Worm (Caenorhabditis elegans): ENCODE results near the gene fbxc-21.

Gene fbxc-21

DNA sequence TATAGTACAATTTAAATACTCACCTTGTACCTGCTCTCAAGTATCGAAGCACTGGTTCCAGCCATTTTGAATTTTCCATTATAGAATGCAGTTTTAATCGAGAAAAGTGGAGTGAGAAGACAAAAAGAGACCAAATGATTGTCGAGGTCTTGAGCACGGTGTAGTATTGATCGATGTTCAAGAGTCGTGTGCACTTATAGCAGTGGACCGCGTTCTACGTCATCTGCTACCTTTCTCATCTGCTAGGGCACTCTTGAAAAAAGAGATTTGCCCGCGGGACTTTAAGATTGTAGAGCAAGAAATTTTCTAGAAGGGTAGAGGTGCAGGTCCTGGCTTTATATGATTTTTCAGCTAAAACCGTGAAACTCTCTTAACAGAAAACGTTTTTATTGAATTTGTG, at the start of gene fbxc-21:
TSS of gene fbxc-21 (minus strand) at position 101 of the 400 bp plus-strand sequence.
- TF ChIP-seq med-1 (GFP tag; optimal IDR thresholded peaks at IDR 0.05; ENCODE audit: insufficient read depth): no peak
- no peak for TF ChIP-seq ref-1 (GFP tag; conservative IDR thresholded peaks at IDR 0.05)
- TF ChIP-seq klf-2 (GFP tag; conservative IDR thresholded peaks at IDR 0.05): no peak
- no peak for TF ChIP-seq ztf-29 (GFP tag; IDR thresholded peaks at IDR 0.05)
- TF ChIP-seq T22C8.4 (GFP tag; IDR thresholded peaks at IDR 0.05): no peak
- TF ChIP-seq cog-1 (tag; optimal IDR thresholded peaks at IDR 0.05): no peak
- no peak for TF ChIP-seq flt-1 (GFP tag; IDR thresholded peaks at IDR 0.05)
- TF ChIP-seq tab-1 (GFP tag; IDR thresholded peaks at IDR 0.05): no peak
- no peak for TF ChIP-seq ztf-23 (GFP tag; IDR thresholded peaks at IDR 0.05)

DNA sequence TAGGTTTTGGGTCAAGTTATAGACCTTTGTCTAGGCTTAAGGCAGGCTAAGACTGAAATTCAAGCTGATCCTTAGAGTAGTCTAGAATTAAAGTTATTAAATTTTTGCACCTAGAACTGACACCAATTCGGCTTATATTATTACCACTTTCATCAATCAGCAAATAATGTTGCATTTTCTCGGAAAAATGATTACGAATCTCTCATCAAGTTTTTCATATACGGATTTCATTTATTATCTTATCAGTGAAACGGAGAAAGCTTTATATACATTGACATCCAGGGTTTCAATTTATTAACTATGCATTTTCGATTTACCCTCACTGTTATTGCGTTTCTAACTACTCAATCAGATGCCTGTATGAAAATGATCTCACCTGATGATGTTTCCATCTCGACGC, 48.5 kb upstream of the fbxc-21 start, which contains the start of gene K07G6.1:
TSS of gene K07G6.1 (plus strand) at position 301 of the 400 bp plus-strand sequence.
- TF ChIP-seq cog-1 (tag; optimal IDR thresholded peaks at IDR 0.05): no peak
- no peak for TF ChIP-seq ztf-23 (GFP tag; IDR thresholded peaks at IDR 0.05)
- no peak for TF ChIP-seq T22C8.4 (GFP tag; IDR thresholded peaks at IDR 0.05)
- no peak for TF ChIP-seq tab-1 (GFP tag; IDR thresholded peaks at IDR 0.05)
- no peak for TF ChIP-seq klf-2 (GFP tag; conservative IDR thresholded peaks at IDR 0.05)
- TF ChIP-seq ref-1 (GFP tag; conservative IDR thresholded peaks at IDR 0.05): no peak
- no peak for TF ChIP-seq ztf-29 (GFP tag; IDR thresholded peaks at IDR 0.05)
- no peak for TF ChIP-seq med-1 (GFP tag; optimal IDR thresholded peaks at IDR 0.05; ENCODE audit: insufficient read depth)
- TF ChIP-seq flt-1 (GFP tag; IDR thresholded peaks at IDR 0.05): no peak

DNA sequence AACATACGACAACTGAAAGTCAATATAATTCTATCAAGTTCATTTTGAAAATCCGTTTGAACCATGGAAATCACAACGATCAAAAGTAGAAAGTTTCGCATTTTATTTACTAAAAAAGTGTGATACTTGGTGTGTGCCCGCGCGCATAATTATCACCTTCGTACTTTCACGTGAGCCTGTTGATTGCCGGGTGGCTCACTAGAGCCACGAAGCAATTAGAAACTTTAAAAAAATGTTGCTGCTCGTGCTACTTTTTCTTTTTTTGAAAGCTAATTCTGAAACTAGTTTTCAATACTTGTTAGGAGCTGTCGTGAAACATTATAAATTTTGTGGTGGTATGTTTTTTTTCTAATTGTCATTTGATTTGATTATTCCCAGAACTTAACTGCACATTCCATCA, 46.1 kb upstream of the fbxc-21 start, which contains the start of the genes irld-9 and irld-33:
TSS of gene irld-9 (minus strand) at position 101 of the 400 bp plus-strand sequence.
TSS of gene irld-33 (plus strand) at position 209 of the 400 bp plus-strand sequence.
- TF ChIP-seq ztf-29 (GFP tag; IDR thresholded peaks at IDR 0.05) (no peak), ref-1 (GFP tag; conservative IDR thresholded peaks at IDR 0.05) (no peak), ztf-23 (GFP tag; IDR thresholded peaks at IDR 0.05) (no peak), med-1 (GFP tag; optimal IDR thresholded peaks at IDR 0.05; ENCODE audit: insufficient read depth) (no peak), flt-1 (GFP tag; IDR thresholded peaks at IDR 0.05) (no peak), cog-1 (tag; optimal IDR thresholded peaks at IDR 0.05) (no peak), tab-1 (GFP tag; IDR thresholded peaks at IDR 0.05) (no peak), T22C8.4 (GFP tag; IDR thresholded peaks at IDR 0.05) (no peak)

DNA sequence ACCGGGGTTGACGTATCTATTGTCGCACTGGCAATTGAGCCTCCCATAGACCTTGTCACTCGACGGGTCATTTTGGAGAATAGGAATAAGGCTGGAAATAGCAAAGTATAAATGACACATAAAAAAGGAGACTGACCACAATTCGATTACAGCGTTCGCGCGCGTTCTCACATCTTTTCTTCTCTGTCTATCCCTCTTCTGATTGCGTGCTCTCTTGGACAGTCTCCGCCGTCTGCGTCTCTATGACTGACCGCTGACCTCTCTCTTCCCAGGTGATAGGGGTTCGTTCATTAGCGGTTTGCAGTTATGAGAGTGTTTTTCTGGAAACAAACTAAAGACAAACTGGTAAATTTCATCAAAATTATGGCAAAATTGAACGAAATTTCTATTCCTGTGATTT, 43.6 kb upstream of the fbxc-21 start, which contains the start of gene ceh-83:
TSS of gene ceh-83 (minus strand) at position 181 of the 400 bp plus-strand sequence.
- TF ChIP-seq flt-1 (GFP tag; IDR thresholded peaks at IDR 0.05) (no peak), T22C8.4 (GFP tag; IDR thresholded peaks at IDR 0.05) (no peak), ref-1 (GFP tag; conservative IDR thresholded peaks at IDR 0.05) (no peak), tab-1 (GFP tag; IDR thresholded peaks at IDR 0.05) (no peak), ztf-29 (GFP tag; IDR thresholded peaks at IDR 0.05) (no peak), ztf-23 (GFP tag; IDR thresholded peaks at IDR 0.05) (no peak), klf-2 (GFP tag; conservative IDR thresholded peaks at IDR 0.05) (no peak), med-1 (GFP tag; optimal IDR thresholded peaks at IDR 0.05; ENCODE audit: insufficient read depth) (no peak)

DNA sequence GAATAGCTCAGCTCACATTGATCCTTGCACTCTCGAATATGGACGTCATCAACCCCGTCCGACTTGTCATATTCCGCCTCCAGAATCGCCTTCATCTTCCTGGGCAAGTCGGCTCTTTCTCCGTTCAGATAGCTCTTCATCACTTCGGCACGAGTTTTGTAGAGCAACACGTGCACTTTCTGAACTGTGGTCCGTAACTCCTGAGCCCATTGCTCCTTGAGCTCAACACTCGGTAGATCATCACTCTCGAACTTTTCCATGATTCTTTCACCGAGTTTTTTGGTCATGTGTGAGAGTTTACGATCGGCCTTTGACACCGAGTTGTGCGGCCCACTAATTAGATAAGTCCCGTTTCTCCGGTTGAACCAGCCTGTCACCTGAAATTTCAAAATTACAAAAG, 42.4 kb upstream of the fbxc-21 start:
- TF ChIP-seq ztf-29 (GFP tag; IDR thresholded peaks at IDR 0.05): no peak
- TF ChIP-seq flt-1 (GFP tag; IDR thresholded peaks at IDR 0.05): no peak
- TF ChIP-seq cog-1 (tag; optimal IDR thresholded peaks at IDR 0.05): no peak
- no peak for TF ChIP-seq med-1 (GFP tag; optimal IDR thresholded peaks at IDR 0.05; ENCODE audit: insufficient read depth)
- no peak for TF ChIP-seq T22C8.4 (GFP tag; IDR thresholded peaks at IDR 0.05)
- no peak for TF ChIP-seq ref-1 (GFP tag; conservative IDR thresholded peaks at IDR 0.05)
- TF ChIP-seq ztf-23 (GFP tag; IDR thresholded peaks at IDR 0.05): no peak
- no peak for TF ChIP-seq tab-1 (GFP tag; IDR thresholded peaks at IDR 0.05)
- no peak for TF ChIP-seq klf-2 (GFP tag; conservative IDR thresholded peaks at IDR 0.05)

DNA sequence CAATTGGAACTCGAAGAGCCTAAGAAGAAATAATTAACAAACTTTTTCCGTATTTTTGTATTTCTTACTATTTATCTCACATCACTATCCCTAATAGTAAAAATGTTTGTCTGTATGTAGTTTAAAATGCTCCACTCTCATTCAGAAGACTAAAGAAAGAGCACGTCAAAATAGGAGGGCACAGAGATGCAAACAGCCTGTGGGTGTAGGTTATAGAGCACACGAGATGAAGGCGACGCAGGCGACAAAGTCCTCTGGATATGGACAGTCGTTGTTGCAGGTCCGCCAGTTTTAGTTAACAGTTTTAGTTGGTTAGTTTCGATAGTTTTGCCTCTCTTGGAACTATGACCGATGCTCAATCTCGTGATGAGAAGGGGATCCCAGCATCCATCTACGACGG, 39.2 kb upstream of the fbxc-21 start, which contains the start of gene ceh-82:
TSS of gene ceh-82 (plus strand) at position 301 of the 400 bp plus-strand sequence.
- TF ChIP-seq cog-1 (tag; optimal IDR thresholded peaks at IDR 0.05) (no peak), tab-1 (GFP tag; IDR thresholded peaks at IDR 0.05) (no peak), T22C8.4 (GFP tag; IDR thresholded peaks at IDR 0.05) (no peak), ztf-29 (GFP tag; IDR thresholded peaks at IDR 0.05) (no peak), flt-1 (GFP tag; IDR thresholded peaks at IDR 0.05) (no peak), klf-2 (GFP tag; conservative IDR thresholded peaks at IDR 0.05) (no peak), med-1 (GFP tag; optimal IDR thresholded peaks at IDR 0.05; ENCODE audit: insufficient read depth) (no peak), ref-1 (GFP tag; conservative IDR thresholded peaks at IDR 0.05) (no peak), ztf-23 (GFP tag; IDR thresholded peaks at IDR 0.05) (no peak)

DNA sequence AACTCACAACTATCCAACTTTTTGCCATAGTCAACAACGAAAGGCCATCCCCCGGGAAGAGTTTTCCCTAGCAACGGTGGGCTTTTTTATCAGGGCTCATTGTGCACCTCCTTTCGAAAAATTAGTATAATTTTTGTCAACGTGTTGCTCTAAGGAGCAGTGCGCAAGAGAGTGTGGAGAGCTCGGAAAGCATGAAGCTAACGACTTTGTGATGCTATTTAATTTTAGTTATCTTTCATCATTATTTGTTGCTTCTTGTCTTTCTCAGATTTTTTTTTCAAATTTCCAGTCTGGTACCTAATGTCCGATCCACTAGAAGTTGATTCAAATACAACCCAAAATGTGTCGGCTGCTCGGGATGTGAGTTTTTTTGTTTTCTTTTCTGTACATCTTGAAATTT, 37.4 kb upstream of the fbxc-21 start, which contains the start of gene ceh-81:
TSS of gene ceh-81 (plus strand) at position 301 of the 400 bp plus-strand sequence.
- TF ChIP-seq klf-2 (GFP tag; conservative IDR thresholded peaks at IDR 0.05) (no peak), cog-1 (tag; optimal IDR thresholded peaks at IDR 0.05) (no peak), med-1 (GFP tag; optimal IDR thresholded peaks at IDR 0.05; ENCODE audit: insufficient read depth) (no peak), flt-1 (GFP tag; IDR thresholded peaks at IDR 0.05) (no peak)

DNA sequence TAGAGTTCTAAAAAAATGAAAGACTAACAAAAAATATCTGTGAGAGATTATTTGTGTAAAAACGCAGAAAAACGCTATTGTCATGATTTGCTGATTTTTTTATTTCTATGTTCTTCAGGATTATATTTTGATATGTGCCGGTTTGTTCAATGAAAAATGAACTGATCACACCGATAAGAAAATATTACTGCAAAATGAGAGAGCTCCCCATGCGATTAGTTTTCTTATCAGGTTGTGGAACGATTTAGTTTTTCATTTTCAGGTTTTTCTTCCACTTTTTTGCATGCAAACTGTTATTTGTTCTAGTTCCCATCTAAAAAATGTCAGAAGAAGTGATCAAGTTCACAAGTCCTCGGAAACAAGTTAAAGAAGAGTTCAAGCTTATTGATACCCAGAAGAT, 35.5 kb upstream of the fbxc-21 start, which contains the start of gene btb-9:
TSS of gene btb-9 (plus strand) at position 254 of the 400 bp plus-strand sequence.
- TF ChIP-seq ztf-23 (GFP tag; IDR thresholded peaks at IDR 0.05): no peak
- TF ChIP-seq flt-1 (GFP tag; IDR thresholded peaks at IDR 0.05): no peak
- no peak for TF ChIP-seq tab-1 (GFP tag; IDR thresholded peaks at IDR 0.05)
- TF ChIP-seq cog-1 (tag; optimal IDR thresholded peaks at IDR 0.05): no peak
- no peak for TF ChIP-seq med-1 (GFP tag; optimal IDR thresholded peaks at IDR 0.05; ENCODE audit: insufficient read depth)
- TF ChIP-seq T22C8.4 (GFP tag; IDR thresholded peaks at IDR 0.05): no peak
- no peak for TF ChIP-seq ztf-29 (GFP tag; IDR thresholded peaks at IDR 0.05)
- no peak for TF ChIP-seq ref-1 (GFP tag; conservative IDR thresholded peaks at IDR 0.05)
- no peak for TF ChIP-seq klf-2 (GFP tag; conservative IDR thresholded peaks at IDR 0.05)

DNA sequence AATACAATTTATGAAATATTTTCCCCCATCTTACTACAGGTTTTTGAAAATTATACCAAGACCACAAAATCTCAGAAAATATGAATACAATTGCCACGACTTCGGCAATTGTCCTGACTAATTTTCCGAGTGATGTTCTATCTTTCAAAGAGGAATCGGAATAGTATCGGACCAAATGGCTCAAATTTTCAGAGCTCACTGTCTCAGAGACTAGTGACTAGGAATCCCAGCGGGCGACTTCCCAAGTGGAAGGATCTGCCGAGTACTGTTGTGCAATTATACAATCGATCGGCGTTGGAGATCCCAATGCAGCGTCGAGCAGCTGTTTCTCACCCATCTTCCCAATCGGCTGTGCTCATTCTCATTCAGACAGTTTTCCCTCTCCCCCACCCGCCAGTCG, 33.0 kb upstream of the fbxc-21 start, which contains the start of gene F45C12.17:
TSS of gene F45C12.17 (plus strand) at position 377 of the 400 bp plus-strand sequence.
- TF ChIP-seq T22C8.4 (GFP tag; IDR thresholded peaks at IDR 0.05) (no peak), ref-1 (GFP tag; conservative IDR thresholded peaks at IDR 0.05) (no peak), med-1 (GFP tag; optimal IDR thresholded peaks at IDR 0.05; ENCODE audit: insufficient read depth) (no peak), cog-1 (tag; optimal IDR thresholded peaks at IDR 0.05) (no peak), flt-1 (GFP tag; IDR thresholded peaks at IDR 0.05) (0 out of 2 replicates have a peak, but pooled peaks have one; percentile 21), tab-1 (GFP tag; IDR thresholded peaks at IDR 0.05) (no peak)

All from whole organism, midembryonic.